Worm (Caenorhabditis elegans) whole organism, L4 larva: ENCODE measurements around the gene sfxn-1.4.

Experiments used
- D1046.2 ChIP-seq: fragments of 200-800 bp; sonication (Bioruptor generic); IDR thresholded peaks from 2 replicates; pipeline ENCODE4 v1.3.6; 2022; ENCODE audit warnings: missing genetic modification characterization, missing compliant biosample characterization
- F26F4.8 ChIP-seq: fragments of 200-800 bp; sonication (Bioruptor generic); conservative IDR thresholded peaks from 2 replicates; pipeline ENCODE4 v1.3.6; 2022; ENCODE audit warnings: missing genetic modification characterization, missing compliant biosample characterization
- F44E2.7 ChIP-seq: fragments of 200-800 bp; sonication (Bioruptor generic); IDR thresholded peaks from 2 replicates; pipeline ENCODE4 v2.1.2; 2022; ENCODE audit warnings: missing genetic modification characterization, missing compliant biosample characterization
- Y48G9A.11 ChIP-seq: fragments of 200-800 bp; sonication (Bioruptor generic); IDR thresholded peaks from 2 replicates; pipeline ENCODE4 v1.3.6; 2022; ENCODE audit warnings: missing genetic modification reagents, missing genetic modification characterization, missing compliant biosample characterization
- Y5F2A.4 ChIP-seq: fragments of 200-800 bp; sonication (Bioruptor generic); optimal IDR thresholded peaks from 2 replicates; lab custom pipeline; 2018; ENCODE audit warnings: mild to moderate bottlenecking, missing genetic modification characterization, missing compliant biosample characterization
- ZK546.5 ChIP-seq, 2 experiments: sonication (generic microtip); optimal IDR thresholded peaks; 2 replicates each; lab custom pipeline; 2017; ENCODE audit warnings: missing biosample characterization in 2 of 2, missing genetic modification characterization in 2 of 2
- aha-1 ChIP-seq: fragments of 150-350 bp; peaks from one replicate; lab custom pipeline; 2014; ENCODE audit warnings: missing biosample characterization, missing genetic modification characterization
- aly-2 ChIP-seq: sonication (generic microtip); optimal IDR thresholded peaks from 2 replicates; lab custom pipeline; 2018; ENCODE audit warnings: missing biosample characterization, missing genetic modification characterization
- ceh-28 ChIP-seq: fragments of 150-350 bp; optimal IDR thresholded peaks from 2 replicates; lab custom pipeline; 2014; ENCODE audit warnings: missing biosample characterization, missing genetic modification reagents, missing genetic modification characterization
- ceh-32 ChIP-seq: sonication (generic microtip); optimal IDR thresholded peaks from 2 replicates; lab custom pipeline; 2016; ENCODE audit warnings: mild to moderate bottlenecking, missing genetic modification characterization, missing compliant biosample characterization; ENCODE audit not compliant: poor library complexity
- ceh-62 ChIP-seq: sonication (generic microtip); optimal IDR thresholded peaks from 2 replicates; lab custom pipeline; 2017; ENCODE audit warnings: missing biosample characterization, missing genetic modification characterization
- cey-2 ChIP-seq: sonication (generic microtip); optimal IDR thresholded peaks from 3 replicates; lab custom pipeline; 2017; ENCODE audit warnings: missing genetic modification characterization, mild to moderate bottlenecking, missing compliant biosample characterization, antibody characterized with exemption, borderline replicate concordance; ENCODE audit not compliant: insufficient read depth
- daf-8 ChIP-seq: fragments of 200-800 bp; sonication (Bioruptor generic); IDR thresholded peaks from 2 replicates; pipeline ENCODE4 v1.3.6; 2022; ENCODE audit warnings: missing genetic modification characterization, missing compliant biosample characterization
- dmd-6 ChIP-seq: fragments of 200-800 bp; sonication (Bioruptor generic); IDR thresholded peaks from 2 replicates; pipeline ENCODE4 v1.3.6; 2022; ENCODE audit warnings: missing genetic modification reagents, missing genetic modification characterization, missing compliant biosample characterization
- dpl-1 ChIP-seq: fragments of 150-350 bp; optimal IDR thresholded peaks from 2 replicates; lab custom pipeline; 2014; ENCODE audit warnings: missing biosample characterization, missing genetic modification reagents, missing genetic modification characterization
- duxl-1 ChIP-seq: sonication (generic microtip); optimal IDR thresholded peaks from 2 replicates; lab custom pipeline; 2016; ENCODE audit warnings: mild to moderate bottlenecking, missing genetic modification characterization, moderate library complexity, missing compliant biosample characterization; ENCODE audit not compliant: poor library complexity
- egl-27 ChIP-seq: sonication (generic microtip); optimal IDR thresholded peaks from 3 replicates; lab custom pipeline; 2017; ENCODE audit warnings: missing biosample characterization, missing genetic modification reagents, missing genetic modification characterization
- egl-43 ChIP-seq: fragments of 200-800 bp; sonication (Bioruptor generic); IDR thresholded peaks from 2 replicates; pipeline ENCODE4 v1.3.6; 2022; ENCODE audit warnings: missing genetic modification reagents, missing genetic modification characterization, missing compliant biosample characterization
- hif-1 ChIP-seq, 2 experiments: sonication (generic microtip); optimal IDR thresholded peaks; 2 replicates each; lab custom pipeline; 2016 to 2017; ENCODE audit warnings: missing compliant biosample characterization in 2 of 2, missing genetic modification characterization in 2 of 2, missing genetic modification reagents in 2 of 2, missing genotype in 2 of 2, mild to moderate bottlenecking in 1 of 2
- lin-13 ChIP-seq: fragments of 150-350 bp; optimal IDR thresholded peaks from 2 replicates; lab custom pipeline; 2014; ENCODE audit warnings: missing biosample characterization, missing genetic modification reagents, missing genetic modification characterization
- lin-15B ChIP-seq: fragments of 150-350 bp; sonication (generic microtip); optimal IDR thresholded peaks from 3 replicates; lab custom pipeline; 2014; ENCODE audit warnings: missing biosample characterization, missing genetic modification characterization
- lin-29 ChIP-seq: fragments of 200-800 bp; sonication (Bioruptor generic); IDR thresholded peaks from 2 replicates; pipeline ENCODE4 v1.3.6; 2022; ENCODE audit warnings: missing genetic modification reagents, missing genetic modification characterization, missing compliant biosample characterization
- lin-39 ChIP-seq: fragments of 150-350 bp; optimal IDR thresholded peaks from 2 replicates; lab custom pipeline; 2014; ENCODE audit warnings: missing biosample characterization, missing genetic modification reagents, missing genetic modification characterization
- lsy-2 ChIP-seq, 2 experiments: fragments of 150-350 bp in 1 of 2; sonication (generic microtip) in 1 of 2; optimal IDR thresholded peaks; 2 replicates each; lab custom pipeline; 2014 to 2017; ENCODE audit warnings: missing biosample characterization in 2 of 2, missing genetic modification characterization in 2 of 2
- madf-5 ChIP-seq, 2 experiments: fragments of 200-800 bp; sonication (Bioruptor generic); IDR thresholded peaks; 2 replicates each; pipeline ENCODE4 v1.3.6; 2022; ENCODE audit warnings: missing compliant biosample characterization in 2 of 2, missing genetic modification characterization in 2 of 2
- mdt-29 ChIP-seq: fragments of 200-800 bp; sonication (Bioruptor generic); IDR thresholded peaks from 2 replicates; pipeline ENCODE4 v1.3.6; 2022; ENCODE audit warnings: missing genetic modification reagents, missing genetic modification characterization, missing compliant biosample characterization
- nhr-10 ChIP-seq: fragments of 150-350 bp; optimal IDR thresholded peaks from 2 replicates; lab custom pipeline; 2014; ENCODE audit warnings: missing biosample characterization, missing genetic modification characterization
- nhr-11 ChIP-seq: fragments of 150-350 bp; optimal IDR thresholded peaks from 2 replicates; lab custom pipeline; 2014; ENCODE audit warnings: missing biosample characterization, missing genetic modification characterization
- nhr-28 ChIP-seq: fragments of 150-350 bp; optimal IDR thresholded peaks from 2 replicates; lab custom pipeline; 2014; ENCODE audit warnings: missing biosample characterization, missing genetic modification characterization
- nhr-41 ChIP-seq: fragments of 200-800 bp; sonication (Bioruptor generic); IDR thresholded peaks from 2 replicates; pipeline ENCODE4 v1.3.6; 2022; ENCODE audit warnings: missing genetic modification reagents, missing genetic modification characterization, missing compliant biosample characterization
- nhr-48 ChIP-seq: sonication (generic microtip); optimal IDR thresholded peaks from 2 replicates; lab custom pipeline; 2016; ENCODE audit warnings: mild to moderate bottlenecking, missing genetic modification characterization, missing compliant biosample characterization
- nhr-6 ChIP-seq: fragments of 150-350 bp; optimal IDR thresholded peaks from 2 replicates; lab custom pipeline; 2014; ENCODE audit warnings: missing biosample characterization, missing genetic modification characterization
- pha-4 ChIP-seq, 2 experiments: fragments of 150-350 bp in 1 of 2; fragments of 200-800 bp in 1 of 2; sonication (Bioruptor generic) in 1 of 2; IDR thresholded peaks in 1 of 2; optimal IDR thresholded peaks in 1 of 2; 2 replicates each; pipeline versions ENCODE4 v1.3.6 to Lab custom; 2014 to 2022; ENCODE audit warnings: missing genetic modification characterization in 2 of 2, missing genetic modification reagents in 2 of 2, missing biosample characterization in 1 of 2, missing compliant biosample characterization in 1 of 2
- rbr-2 ChIP-seq: sonication (generic microtip); optimal IDR thresholded peaks from 2 replicates; lab custom pipeline; 2016; ENCODE audit warnings: missing genotype, missing genetic modification characterization, missing compliant biosample characterization
- sdz-12 ChIP-seq: fragments of 200-800 bp; sonication (Bioruptor generic); optimal IDR thresholded peaks from 2 replicates; lab custom pipeline; 2018; ENCODE audit warnings: mild to moderate bottlenecking, missing genetic modification characterization, missing compliant biosample characterization
- set-16 ChIP-seq: fragments of 200-800 bp; sonication (Bioruptor generic); IDR thresholded peaks from 2 replicates; pipeline ENCODE4 v1.3.6; 2022; ENCODE audit warnings: missing genetic modification reagents, missing genetic modification characterization, missing compliant biosample characterization
- spr-1 ChIP-seq: sonication (generic microtip); optimal IDR thresholded peaks from 2 replicates; lab custom pipeline; 2016; ENCODE audit warnings: mild to moderate bottlenecking, missing genetic modification characterization, missing compliant biosample characterization
- spr-3 ChIP-seq: fragments of 200-800 bp; sonication (Bioruptor generic); optimal IDR thresholded peaks from 2 replicates; lab custom pipeline; 2018; ENCODE audit warnings: mild to moderate bottlenecking, missing genetic modification characterization, missing compliant biosample characterization
- tag-97 ChIP-seq: fragments of 200-800 bp; sonication (Bioruptor generic); IDR thresholded peaks from 2 replicates; pipeline ENCODE4 v1.3.6; 2022; ENCODE audit warnings: missing genetic modification characterization, missing compliant biosample characterization
- tra-1 ChIP-seq: fragments of 200-800 bp; sonication (Bioruptor generic); IDR thresholded peaks from 2 replicates; pipeline ENCODE4 v1.3.6; 2022; ENCODE audit warnings: missing genetic modification reagents, missing genetic modification characterization, missing compliant biosample characterization
- unc-130 ChIP-seq: sonication (generic microtip); optimal IDR thresholded peaks from 2 replicates; lab custom pipeline; 2016; ENCODE audit warnings: missing genetic modification reagents, missing genetic modification characterization, missing compliant biosample characterization
- unc-39 ChIP-seq: sonication (generic microtip); optimal IDR thresholded peaks from 2 replicates; lab custom pipeline; 2017; ENCODE audit warnings: missing biosample characterization, missing genetic modification characterization
- unc-62 ChIP-seq, 3 experiments: fragments of 150-350 bp in 1 of 3; sonication (generic microtip); optimal IDR thresholded peaks in 2 of 3; peaks in 1 of 3; 1 replicate in 1 of 3; 2 replicates in 2 of 3; lab custom pipeline; 2014 to 2017; ENCODE audit warnings: missing biosample characterization in 3 of 3, missing genetic modification characterization in 3 of 3, missing genetic modification reagents in 3 of 3, missing genotype in 1 of 3
- vab-7 ChIP-seq: fragments of 200-800 bp; sonication (Bioruptor generic); IDR thresholded peaks from 2 replicates; pipeline ENCODE4 v1.3.6; 2022; ENCODE audit warnings: missing genetic modification reagents, missing genetic modification characterization, missing compliant biosample characterization
- zip-11 ChIP-seq: fragments of 200-800 bp; sonication (Bioruptor generic); IDR thresholded peaks from 2 replicates; pipeline ENCODE4 v1.3.6; 2022; ENCODE audit warnings: missing genetic modification characterization, missing compliant biosample characterization

The sfxn-1.4 gene

DNA sequence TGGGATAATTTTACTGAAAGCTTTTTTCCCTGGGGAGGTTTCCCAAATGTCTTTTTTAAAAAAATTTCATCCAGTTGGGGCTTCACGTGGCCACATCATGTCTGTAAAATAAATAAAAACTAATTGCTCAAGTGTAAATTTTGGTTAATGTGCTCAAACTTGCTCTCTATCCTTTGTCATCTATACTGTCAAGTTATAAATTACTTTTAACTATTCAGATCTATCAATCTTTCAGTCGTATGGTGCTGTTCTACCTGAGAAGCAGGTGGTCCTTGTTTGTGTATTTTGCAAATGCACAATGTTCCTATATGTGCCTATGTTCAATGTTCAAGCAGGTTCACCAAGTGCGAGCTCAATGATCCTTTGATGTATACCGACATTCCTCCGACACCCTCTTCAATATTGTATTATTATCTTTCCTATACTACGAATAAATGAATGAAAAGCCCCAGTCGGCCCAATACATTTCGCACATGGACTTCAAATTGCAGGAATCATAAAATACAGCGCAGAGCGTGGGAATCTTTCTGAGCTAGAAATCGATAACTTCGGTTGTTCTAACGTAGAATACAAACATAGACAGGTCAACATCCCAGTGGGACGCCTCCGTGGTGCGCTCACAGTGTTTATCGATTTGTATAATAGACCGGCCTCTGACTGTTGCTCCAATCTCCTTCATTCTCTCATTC is at the start of gene sfxn-1.4, which contains the start of gene C47D12.4:
Gene sfxn-1.4 (minus strand): TSS at position 101 of the 689 bp plus-strand sequence.
Gene C47D12.4 (plus strand): TSS at position 639 of the 689 bp plus-strand sequence.
- TF ChIP-seq nhr-10 (no peak), F44E2.7 (no peak), daf-8 (no peak), lin-15B (tag; lab: Kevin White, UChicago) (no peak), nhr-41 (GFP tag; lab: Robert Waterston, UW) (no peak), nhr-6 (tag; lab: Kevin White, UChicago) (no peak), cey-2 (tag; lab: Kevin White, UChicago) (no peak)

DNA sequence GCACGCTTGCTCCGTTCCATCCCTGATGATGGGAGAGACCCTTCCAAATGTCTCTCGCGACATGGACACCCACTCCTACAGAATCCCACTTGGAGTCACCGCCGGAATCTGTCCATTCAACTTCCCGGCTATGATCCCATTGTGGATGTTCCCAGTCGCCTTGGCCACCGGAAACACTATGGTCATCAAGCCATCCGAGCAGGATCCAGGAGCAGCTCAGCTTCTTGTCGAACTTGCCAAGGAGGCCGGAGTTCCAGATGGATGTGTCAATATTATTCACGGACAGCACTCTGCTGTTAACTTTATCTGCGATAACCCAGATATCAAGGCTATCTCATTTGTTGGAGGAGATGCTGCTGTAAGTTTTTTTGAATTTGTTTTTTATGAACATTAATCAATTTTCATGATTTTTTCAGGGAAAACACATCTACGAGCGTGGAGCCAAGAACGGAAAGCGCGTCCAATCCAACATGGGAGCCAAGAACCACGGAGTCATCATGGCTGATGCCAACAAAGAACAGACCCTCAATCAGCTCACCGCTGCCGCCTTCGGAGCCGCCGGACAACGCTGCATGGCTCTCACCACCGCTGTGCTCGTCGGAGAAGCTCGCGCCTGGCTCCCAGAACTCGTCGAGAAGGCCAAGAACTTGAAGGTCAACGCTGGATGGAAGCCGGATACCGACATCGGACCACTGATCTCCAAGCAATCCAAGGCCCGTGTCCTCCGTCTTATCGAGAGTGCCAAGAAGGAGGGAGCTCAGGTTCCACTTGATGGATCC is 48.9 kb upstream of the sfxn-1.4 start:
- TF ChIP-seq vab-7 (GFP tag; lab: Robert Waterston, UW), result no peak
- TF ChIP-seq egl-27, result no peak
- peak in 1 of 2 experiments; percentile 69 for TF ChIP-seq unc-62 (GFP tag; optimal IDR thresholded peaks at IDR 0.05 in 1 of 2; lab: Kevin White, UChicago)
- no peak for TF ChIP-seq unc-62 (tag; optimal IDR thresholded peaks at IDR 0.05; lab: Kevin White, UChicago)
- TF ChIP-seq ceh-28 (tag; lab: Kevin White, UChicago), result no peak
- peak; percentile 94 for TF ChIP-seq set-16 (GFP tag; lab: Robert Waterston, UW)
- TF ChIP-seq unc-39 (tag; lab: Kevin White, UChicago), result no peak
- no peak for TF ChIP-seq tag-97 (GFP tag; lab: Robert Waterston, UW)
- no peak for TF ChIP-seq lin-39
- no peak for TF ChIP-seq tra-1 (GFP tag; lab: Robert Waterston, UW)
- no peak for TF ChIP-seq rbr-2 (tag; lab: Kevin White, UChicago)
- TF ChIP-seq lin-29 (GFP tag; lab: Robert Waterston, UW), result no peak
- no peak for TF ChIP-seq nhr-28
- no peak for TF ChIP-seq Y5F2A.4 (GFP tag; lab: Kevin White, UChicago)
- TF ChIP-seq aly-2 (tag; lab: Kevin White, UChicago), result no peak
- no peak for TF ChIP-seq duxl-1 (tag; lab: Kevin White, UChicago)
- peak; percentile 96 for TF ChIP-seq aha-1
- TF ChIP-seq D1046.2 (GFP tag; lab: Robert Waterston, UW), result 0 out of 2 replicates have a peak, but pooled peaks have one; percentile 33
- TF ChIP-seq spr-3 (GFP tag; lab: Kevin White, UChicago), result no peak
- TF ChIP-seq nhr-48 (tag; lab: Kevin White, UChicago), result no peak
- TF ChIP-seq dmd-6 (GFP tag; lab: Robert Waterston, UW), result no peak
- no peak for TF ChIP-seq unc-130 (GFP tag; lab: Kevin White, UChicago)
- no peak for TF ChIP-seq egl-43 (GFP tag; lab: Robert Waterston, UW)
- TF ChIP-seq madf-5 (GFP tag; IDR thresholded peaks at IDR 0.05; lab: Robert Waterston, UW), result no peak
- TF ChIP-seq Y48G9A.11 (GFP tag; lab: Robert Waterston, UW), result no peak
- no peak for TF ChIP-seq zip-11
- no peak for TF ChIP-seq nhr-11
- no peak for TF ChIP-seq dpl-1
- TF ChIP-seq F26F4.8 (GFP tag; lab: Robert Waterston, UW), result no peak
- TF ChIP-seq ceh-62 (tag; lab: Kevin White, UChicago), result no peak

DNA sequence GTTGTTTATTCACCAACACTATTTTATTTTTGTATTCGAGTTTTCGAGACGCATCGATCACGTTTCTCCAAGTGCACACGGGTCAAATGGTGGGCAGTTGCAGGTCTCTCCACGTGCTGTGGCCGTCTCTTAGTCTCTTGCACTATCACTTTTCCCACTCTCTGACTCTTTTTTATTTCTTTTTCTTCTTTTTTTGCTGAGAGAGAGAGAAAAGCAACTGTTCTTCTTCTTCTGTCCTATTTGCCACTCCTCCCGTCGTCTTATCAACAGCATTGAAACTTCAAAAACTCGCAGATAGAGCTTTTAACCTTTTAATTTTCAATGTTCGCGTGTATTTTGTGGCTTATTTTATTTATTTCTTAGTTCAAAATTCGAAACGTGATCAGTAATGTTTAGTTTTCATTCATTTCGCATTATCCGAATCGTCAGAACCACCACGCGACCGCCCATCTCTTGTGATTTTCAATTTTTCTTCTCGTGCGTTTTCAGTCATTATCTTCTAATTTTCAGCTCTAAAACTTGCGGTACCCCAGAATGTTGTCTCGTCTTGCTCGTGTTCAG is 47.6 kb upstream of the sfxn-1.4 start, which contains the start of gene alh-8:
Gene alh-8 (plus strand): TSS at position 511 of the 561 bp plus-strand sequence.
- TF ChIP-seq duxl-1 (tag; lab: Kevin White, UChicago) (no peak), lsy-2 (tag; optimal IDR thresholded peaks at IDR 0.05; lab: Kevin White, UChicago) (peak in 1 of 2 experiments; percentile 39), dmd-6 (GFP tag; lab: Robert Waterston, UW) (peak; percentile 87), D1046.2 (GFP tag; lab: Robert Waterston, UW) (no peak), mdt-29 (peak; percentile 72), pha-4 (GFP tag; IDR thresholded peaks at IDR 0.05; lab: Robert Waterston, UW) (peak; percentile 56; the same call in 1 of the 2 replicates), pha-4 (tag; optimal IDR thresholded peaks at IDR 0.05; lab: Kevin White, UChicago) (no peak), lin-13 (GFP tag; lab: Kevin White, UChicago) (no peak), ceh-32 (no peak), hif-1 (tag; optimal IDR thresholded peaks at IDR 0.05; lab: Kevin White, UChicago) (peak in 1 of 2 experiments; percentile 73), sdz-12 (no peak), ZK546.5 (tag; optimal IDR thresholded peaks at IDR 0.05; lab: Kevin White, UChicago) (no peak), spr-1 (tag; lab: Kevin White, UChicago) (no peak)
